Fruit fly (Drosophila melanogaster) whole organism, embryonic: ENCODE results near the gene cyr.
A peak's percentile ranks its signal among the peaks of the same experiment; 100 is the strongest.

ENCODE experiments used
- Asciz ChIP-seq: fragments of 200-800 bp; sonication (Bioruptor generic); optimal IDR thresholded peaks from 2 replicates; lab custom pipeline; 2017; ENCODE audit warnings: missing biosample characterization, mild to moderate bottlenecking, missing genetic modification characterization, missing genetic modification reagents
- B-H1 ChIP-seq: fragments of 200-800 bp; sonication (Bioruptor generic); IDR thresholded peaks from 3 replicates; pipeline ENCODE4 v1.3.6; 2022; ENCODE audit warnings: missing biosample characterization, missing genetic modification characterization
- CG10462 ChIP-seq: fragments of 200-800 bp; sonication (Bioruptor generic); optimal IDR thresholded peaks from 2 replicates; lab custom pipeline; 2016; ENCODE audit warnings: missing biosample characterization, missing genetic modification characterization
- CG11247 ChIP-seq: fragments of 200-800 bp; sonication (Bioruptor generic); IDR thresholded peaks from 2 replicates; pipeline ENCODE4 v1.3.6; 2022; ENCODE audit warnings: missing biosample characterization, missing genetic modification characterization
- CG12071 ChIP-seq: fragments of 200-800 bp; sonication (Bioruptor generic); optimal IDR thresholded peaks from 3 replicates; lab custom pipeline; 2018; ENCODE audit warnings: missing biosample characterization, mild to moderate bottlenecking, missing genetic modification characterization
- CG12219 ChIP-seq: fragments of 200-800 bp; sonication (Bioruptor generic); optimal IDR thresholded peaks from 3 replicates; lab custom pipeline; 2018; ENCODE audit warnings: missing biosample characterization, mild to moderate bottlenecking, missing genetic modification characterization
- CG12659 ChIP-seq: fragments of 200-800 bp; sonication (Bioruptor generic); optimal IDR thresholded peaks from 3 replicates; lab custom pipeline; 2017; ENCODE audit warnings: mild to moderate bottlenecking, missing biosample characterization, missing genetic modification reagents, missing genetic modification characterization
- CG13296 ChIP-seq: fragments of 200-800 bp; sonication (Bioruptor generic); optimal IDR thresholded peaks from 3 replicates; lab custom pipeline; 2018; ENCODE audit warnings: missing biosample characterization, mild to moderate bottlenecking, missing genetic modification characterization
- CG14667 ChIP-seq: fragments of 200-800 bp; sonication (Bioruptor generic); IDR thresholded peaks from 2 replicates; pipeline ENCODE4 v1.3.6; 2022; ENCODE audit warnings: missing biosample characterization, missing genetic modification characterization
- CG14860 ChIP-seq: fragments of 200-800 bp; sonication (Bioruptor generic); IDR thresholded peaks from 3 replicates; pipeline ENCODE4 v1.3.6; 2022; ENCODE audit warnings: missing biosample characterization, missing genetic modification characterization; ENCODE audit not compliant: partially characterized antibody
- CG14965 ChIP-seq: fragments of 200-800 bp; sonication (Bioruptor generic); optimal IDR thresholded peaks from 2 replicates; lab custom pipeline; 2016; ENCODE audit warnings: missing biosample characterization, missing genetic modification characterization, borderline replicate concordance
- CG15269 ChIP-seq: fragments of 200-800 bp; sonication (Bioruptor generic); optimal IDR thresholded peaks from 2 replicates; lab custom pipeline; 2018; ENCODE audit warnings: missing biosample characterization, mild to moderate bottlenecking, missing genetic modification characterization, moderate library complexity
- CG16779 ChIP-seq: fragments of 200-800 bp; sonication (Bioruptor generic); IDR thresholded peaks from 2 replicates; pipeline ENCODE4 v1.3.6; 2022; ENCODE audit warnings: missing biosample characterization, missing genetic modification characterization
- CG17359 ChIP-seq: fragments of 200-800 bp; sonication (Bioruptor generic); optimal IDR thresholded peaks from 3 replicates; lab custom pipeline; 2018; ENCODE audit warnings: missing biosample characterization, mild to moderate bottlenecking, missing genetic modification characterization, moderate library complexity
- CG17612 ChIP-seq: fragments of 200-800 bp; sonication (Bioruptor generic); IDR thresholded peaks from 2 replicates; pipeline ENCODE4 v1.3.6; 2022; ENCODE audit warnings: missing biosample characterization, missing genetic modification characterization
- CG3847 ChIP-seq: fragments of 200-800 bp; sonication (Bioruptor generic); IDR thresholded peaks from 2 replicates; pipeline ENCODE4 v1.3.6; 2022; ENCODE audit warnings: missing biosample characterization, missing genetic modification characterization
- CG4360 ChIP-seq: fragments of 200-800 bp; sonication (Bioruptor generic); IDR thresholded peaks from 2 replicates; pipeline ENCODE4 v1.3.6; 2022; ENCODE audit warnings: missing biosample characterization, missing genetic modification characterization
- CG9876 ChIP-seq: fragments of 200-800 bp; sonication (Bioruptor generic); optimal IDR thresholded peaks from 2 replicates; lab custom pipeline; 2016; ENCODE audit warnings: missing biosample characterization, missing genetic modification characterization
- D ChIP-seq, 2 experiments: fragments of 200-800 bp in 1 of 2; fragments of >200 bp in 1 of 2; sonication (Bioruptor generic) in 1 of 2; optimal IDR thresholded peaks; 2 replicates in 1 of 2; 3 replicates in 1 of 2; lab custom pipeline; 2017; ENCODE audit warnings: mild to moderate bottlenecking in 1 of 2, missing biosample characterization in 1 of 2, missing genetic modification characterization in 1 of 2, missing genetic modification reagents in 1 of 2
- Dfd ChIP-seq, 2 experiments: fragments of >200 bp; optimal IDR thresholded peaks; 2 replicates each; lab custom pipeline; 2017; ENCODE audit warnings: missing biosample characterization in 2 of 2, missing genetic modification characterization in 2 of 2
- Fer3 ChIP-seq: fragments of 200-800 bp; sonication (Bioruptor generic); optimal IDR thresholded peaks from 2 replicates; lab custom pipeline; 2018; ENCODE audit warnings: missing biosample characterization, mild to moderate bottlenecking, missing genetic modification characterization, moderate library complexity
- HmgD ChIP-seq: fragments of 200-800 bp; sonication (Bioruptor generic); optimal IDR thresholded peaks from 3 replicates; lab custom pipeline; 2016; ENCODE audit warnings: missing biosample characterization, missing genetic modification characterization
- Mad ChIP-seq: fragments of 200-800 bp; sonication (Bioruptor generic); optimal IDR thresholded peaks from 2 replicates; lab custom pipeline; 2016; ENCODE audit warnings: missing biosample characterization, missing genetic modification characterization
- PHDP ChIP-seq: fragments of 200-800 bp; sonication (Bioruptor generic); optimal IDR thresholded peaks from 3 replicates; lab custom pipeline; 2018; ENCODE audit warnings: missing biosample characterization, mild to moderate bottlenecking, missing genetic modification characterization, moderate library complexity
- Sry-β ChIP-seq: fragments of 200-800 bp; sonication (Bioruptor generic); optimal IDR thresholded peaks from 2 replicates; lab custom pipeline; 2018; ENCODE audit warnings: missing biosample characterization, mild to moderate bottlenecking, missing genetic modification characterization, moderate library complexity
- TFAM ChIP-seq: fragments of 200-800 bp; sonication (Bioruptor generic); optimal IDR thresholded peaks from 2 replicates; lab custom pipeline; 2017; ENCODE audit warnings: missing biosample characterization, missing genetic modification characterization, inconsistent platforms
- Tbp ChIP-seq: fragments of >200 bp; optimal IDR thresholded peaks from 2 replicates; lab custom pipeline; 2018; ENCODE audit warnings: missing biosample characterization, missing genetic modification characterization
- Vsx1 ChIP-seq: fragments of 200-800 bp; sonication (Bioruptor generic); optimal IDR thresholded peaks from 2 replicates; lab custom pipeline; 2017; ENCODE audit warnings: missing biosample characterization, mild to moderate bottlenecking, missing genetic modification characterization, missing genetic modification reagents
- aop ChIP-seq: fragments of 200-800 bp; sonication (Bioruptor generic); IDR thresholded peaks from 2 replicates; pipeline ENCODE4 v1.3.6; 2022; ENCODE audit warnings: missing biosample characterization, missing genetic modification characterization
- cas ChIP-seq: fragments of 200-800 bp; sonication (Bioruptor generic); IDR thresholded peaks from 2 replicates; pipeline ENCODE4 v1.3.6; 2022; ENCODE audit warnings: missing biosample characterization, missing genetic modification characterization
- dan ChIP-seq: fragments of 200-800 bp; sonication (Bioruptor generic); IDR thresholded peaks from 2 replicates; pipeline ENCODE4 v1.3.6; 2022; ENCODE audit warnings: missing biosample characterization, missing genetic modification characterization
- esg ChIP-seq: fragments of 200-800 bp; sonication (Bioruptor generic); conservative IDR thresholded peaks from 2 replicates; pipeline ENCODE4 v1.3.6; 2022; ENCODE audit warnings: missing biosample characterization, missing genetic modification characterization
- exex ChIP-seq: fragments of 200-800 bp; sonication (Bioruptor generic); optimal IDR thresholded peaks from 4 replicates; lab custom pipeline; 2018; ENCODE audit warnings: missing biosample characterization, mild to moderate bottlenecking, missing genetic modification characterization, moderate library complexity
- gem ChIP-seq: fragments of 200-800 bp; sonication (Bioruptor generic); optimal IDR thresholded peaks from 2 replicates; lab custom pipeline; 2019; ENCODE audit warnings: missing biosample characterization, mild to moderate bottlenecking, missing genetic modification characterization, moderate library complexity
- gfzf ChIP-seq: fragments of 200-800 bp; sonication (Bioruptor generic); optimal IDR thresholded peaks from 2 replicates; lab custom pipeline; 2016; ENCODE audit warnings: missing biosample characterization, mild to moderate bottlenecking, missing genetic modification characterization, moderate library complexity
- lov ChIP-seq, 2 experiments: fragments of 200-800 bp in 1 of 2; fragments of >200 bp in 1 of 2; sonication (Bioruptor generic) in 1 of 2; IDR thresholded peaks in 1 of 2; optimal IDR thresholded peaks in 1 of 2; 2 replicates in 1 of 2; 3 replicates in 1 of 2; pipeline versions ENCODE4 v1.3.6 to Lab custom; 2017 to 2022; ENCODE audit warnings: missing biosample characterization in 1 of 2, missing genetic modification characterization in 1 of 2
- mirr ChIP-seq: fragments of 200-800 bp; sonication (Bioruptor generic); optimal IDR thresholded peaks from 3 replicates; lab custom pipeline; 2018; ENCODE audit warnings: missing biosample characterization, mild to moderate bottlenecking, missing genetic modification characterization
- nmo ChIP-seq: fragments of 200-800 bp; sonication (Bioruptor generic); optimal IDR thresholded peaks from 2 replicates; lab custom pipeline; 2018; ENCODE audit warnings: missing biosample characterization, mild to moderate bottlenecking, missing genetic modification characterization, moderate library complexity
- onecut ChIP-seq: fragments of 200-800 bp; sonication (Bioruptor generic); IDR thresholded peaks from 2 replicates; pipeline ENCODE4 v1.3.6; 2022; ENCODE audit warnings: missing biosample characterization, missing genetic modification characterization
- pan ChIP-seq, 4 experiments: fragments of >200 bp in 3 of 4; fragments of 200-800 bp in 1 of 4; sonication (Bioruptor generic) in 1 of 4; optimal IDR thresholded peaks in 3 of 4; IDR thresholded peaks in 1 of 4; 2 replicates each; pipeline versions ENCODE4 v1.3.6 to Lab custom; 2017 to 2022; ENCODE audit warnings: missing biosample characterization in 2 of 4, missing genetic modification characterization in 2 of 4, mixed read lengths in 1 of 4
- sc ChIP-seq, 3 experiments: fragments of >200 bp in 2 of 3; fragments of 200-800 bp in 1 of 3; sonication (Bioruptor generic) in 1 of 3; optimal IDR thresholded peaks; 2 replicates in 2 of 3; 3 replicates in 1 of 3; lab custom pipeline; 2017; ENCODE audit warnings: mild to moderate bottlenecking in 1 of 3, missing biosample characterization in 1 of 3, missing genetic modification characterization in 1 of 3, missing genetic modification reagents in 1 of 3
- sens-2 ChIP-seq: fragments of 200-800 bp; sonication (Bioruptor generic); IDR thresholded peaks from 2 replicates; pipeline ENCODE4 v1.3.6; 2022; ENCODE audit warnings: missing biosample characterization, missing genetic modification characterization
- shn ChIP-seq: fragments of 200-800 bp; sonication (Bioruptor generic); optimal IDR thresholded peaks from 3 replicates; lab custom pipeline; 2016; ENCODE audit warnings: missing biosample characterization, missing genetic modification characterization
- slbo ChIP-seq: fragments of 200-800 bp; sonication (Bioruptor generic); IDR thresholded peaks from 2 replicates; pipeline ENCODE4 v1.3.6; 2022; ENCODE audit warnings: missing biosample characterization, missing genetic modification characterization
- wdn ChIP-seq: fragments of 200-800 bp; sonication (Bioruptor generic); IDR thresholded peaks from 2 replicates; pipeline ENCODE4 v1.3.6; 2022; ENCODE audit warnings: missing biosample characterization, missing genetic modification characterization
- wek ChIP-seq: fragments of 200-800 bp; sonication (Bioruptor generic); optimal IDR thresholded peaks from 3 replicates; lab custom pipeline; 2018; ENCODE audit warnings: missing biosample characterization, mild to moderate bottlenecking, missing genetic modification characterization, moderate library complexity

Gene cyr

dm6 chrX:8101479-8102198 is 33.9 kb downstream of the cyr start, which contains the start of gene CG2258 (continued):
- TF ChIP-seq CG15269 (tag; lab: Kevin White, UChicago) (peak; percentile 91), CG14965 (peak; percentile 35), lov (optimal IDR thresholded peaks at IDR 0.05; lab: Kevin White, UChicago) (no peak), lov (GFP tag; IDR thresholded peaks at IDR 0.05; lab: Robert Waterston, UW) (peak; percentile 82), CG12219 (peak; percentile 86), gfzf (GFP tag; lab: Kevin White, UChicago) (peak; percentile 8), wdn (GFP tag; lab: Robert Waterston, UW) (peak; percentile 63; the same call in 1 of the 2 replicates), Dfd (GFP tag; optimal IDR thresholded peaks at IDR 0.05; lab: Kevin White, UChicago) (no peak), PHDP (tag; lab: Kevin White, UChicago) (peak; percentile 88), wek (GFP tag; lab: Kevin White, UChicago) (peak; percentile 64), gem (peak; percentile 91), Asciz (peak; percentile 82), Mad (GFP tag; lab: Kevin White, UChicago) (peak; percentile 49), CG14667 (GFP tag; lab: Robert Waterston, UW) (peak; percentile 85), D (optimal IDR thresholded peaks at IDR 0.05; lab: Kevin White, UChicago) (no peak), D (GFP tag; optimal IDR thresholded peaks at IDR 0.05; lab: Kevin White, UChicago) (peak; percentile 86), CG3847 (GFP tag; lab: Robert Waterston, UW) (peak; percentile 83), CG16779 (GFP tag; lab: Robert Waterston, UW) (peak; percentile 49; the same call in 1 of the 2 replicates), dan (GFP tag; lab: Robert Waterston, UW) (no peak), Tbp (GFP tag; lab: Kevin White, UChicago) (no peak), slbo (GFP tag; lab: Robert Waterston, UW) (peak; percentile 90), Fer3 (tag; lab: Kevin White, UChicago) (peak; percentile 91), CG9876 (GFP tag; lab: Kevin White, UChicago) (peak; percentile 38), onecut (GFP tag; lab: Robert Waterston, UW) (peak; percentile 53; the same call in 1 of the 2 replicates), CG11247 (GFP tag; lab: Robert Waterston, UW) (peak; percentile 84), CG12071 (peak; percentile 86), aop (0 out of 2 replicates have a peak, but pooled peaks have one; percentile 34), CG17359 (tag; lab: Kevin White, UChicago) (peak; percentile 95), TFAM (GFP tag; lab: Kevin White, UChicago) (peak; percentile 7), sc (optimal IDR thresholded peaks at IDR 0.05; lab: Kevin White, UChicago) (no peak), sc (GFP tag; optimal IDR thresholded peaks at IDR 0.05; lab: Kevin White, UChicago) (peak; percentile 71), shn (no peak), nmo (peak; percentile 89), mirr (GFP tag; lab: Kevin White, UChicago) (peak; percentile 53), B-H1 (GFP tag; lab: Robert Waterston, UW) (peak; percentile 73), CG12659 (GFP tag; lab: Kevin White, UChicago) (peak; percentile 85), Vsx1 (peak; percentile 67), exex (peak; percentile 46), CG14860 (GFP tag; lab: Robert Waterston, UW) (no peak), CG4360 (GFP tag; lab: Robert Waterston, UW) (peak; percentile 71), CG13296 (peak; percentile 85), cas (GFP tag; lab: Robert Waterston, UW) (peak; percentile 72), CG17612 (GFP tag; lab: Robert Waterston, UW) (peak; percentile 61), CG10462 (GFP tag; lab: Kevin White, UChicago) (peak; percentile 1), HmgD (GFP tag; lab: Kevin White, UChicago) (no peak), pan (optimal IDR thresholded peaks at IDR 0.05; lab: Kevin White, UChicago) (no peak), pan (GFP tag; optimal IDR thresholded peaks at IDR 0.05 in 1 of 2, IDR thresholded peaks at IDR 0.05 in 1 of 2) (peak in 1 of 2 experiments; percentile 91), esg (GFP tag; lab: Robert Waterston, UW) (peak; percentile 78), Sry-β (GFP tag; lab: Kevin White, UChicago) (peak; percentile 10), sens-2 (no peak; the same call in 1 of the 2 replicates)
